Fruit fly (Drosophila melanogaster) whole organism, adult: Measurements from ENCODE around the gene Rcd-1.

Source experiments
- Crg-1 ChIP-seq: fragments of 200-800 bp; sonication (Bioruptor generic); optimal IDR thresholded peaks from 2 replicates; lab custom pipeline; 2016; ENCODE audit warnings: missing biosample characterization, missing genetic modification characterization
- cnc ChIP-seq, 2 experiments: fragments of >200 bp; optimal IDR thresholded peaks; 2 replicates each; lab custom pipeline; 2017
- ovo ChIP-seq: fragments of 200-800 bp; sonication (Bioruptor generic); optimal IDR thresholded peaks from 2 replicates; lab custom pipeline; 2016; ENCODE audit warnings: missing biosample characterization, missing genetic modification characterization

DNA sequence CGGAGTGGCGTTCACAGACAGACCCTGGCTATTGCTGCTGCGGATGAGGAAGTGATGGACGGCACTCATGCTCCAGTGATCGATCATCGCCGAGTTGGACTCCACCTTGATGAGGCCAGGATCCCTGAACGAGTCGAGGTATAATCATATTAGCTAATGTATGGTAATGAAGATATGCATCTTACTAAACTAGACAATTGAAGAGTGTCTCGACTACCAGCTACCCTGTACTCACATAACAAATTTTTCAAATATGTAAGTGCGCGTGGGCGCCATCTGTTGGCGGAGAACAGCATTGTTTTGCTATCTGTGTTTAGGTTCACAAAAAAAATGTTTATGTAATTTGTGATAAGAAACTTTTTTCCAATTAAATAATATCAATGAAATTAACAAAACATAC lies 40.6 kb downstream of the Rcd-1 start:
- TF ChIP-seq Crg-1 (GFP tag; lab: Kevin White, UChicago) (no peak), cnc (optimal IDR thresholded peaks at IDR 0.05; lab: Kevin White, UChicago) (no peak), ovo (GFP tag; lab: Kevin White, UChicago) (no peak)
